Worm (Caenorhabditis elegans): ENCODE measurements around the gene T11G6.3.

- TF ChIP-seq hlh-8 (tag; optimal IDR thresholded peaks at IDR 0.05) (no peak), ceh-31 (tag; optimal IDR thresholded peaks at IDR 0.05) (no peak), hlh-6 (tag; optimal IDR thresholded peaks at IDR 0.05) (no peak), gmeb-2 (tag; optimal IDR thresholded peaks at IDR 0.05) (no peak), ahr-1 (tag; optimal IDR thresholded peaks at IDR 0.05) (no peak), ceh-30 (tag; optimal IDR thresholded peaks at IDR 0.05) (no peak)
Measured at ce11 chrIV:10851136-10851535, 3.9 kb downstream of the T11G6.3 start.

All from whole organism, late embryonic.